Worm (Caenorhabditis elegans): ENCODE data around the gene Y97E10AR.8.

DNA sequence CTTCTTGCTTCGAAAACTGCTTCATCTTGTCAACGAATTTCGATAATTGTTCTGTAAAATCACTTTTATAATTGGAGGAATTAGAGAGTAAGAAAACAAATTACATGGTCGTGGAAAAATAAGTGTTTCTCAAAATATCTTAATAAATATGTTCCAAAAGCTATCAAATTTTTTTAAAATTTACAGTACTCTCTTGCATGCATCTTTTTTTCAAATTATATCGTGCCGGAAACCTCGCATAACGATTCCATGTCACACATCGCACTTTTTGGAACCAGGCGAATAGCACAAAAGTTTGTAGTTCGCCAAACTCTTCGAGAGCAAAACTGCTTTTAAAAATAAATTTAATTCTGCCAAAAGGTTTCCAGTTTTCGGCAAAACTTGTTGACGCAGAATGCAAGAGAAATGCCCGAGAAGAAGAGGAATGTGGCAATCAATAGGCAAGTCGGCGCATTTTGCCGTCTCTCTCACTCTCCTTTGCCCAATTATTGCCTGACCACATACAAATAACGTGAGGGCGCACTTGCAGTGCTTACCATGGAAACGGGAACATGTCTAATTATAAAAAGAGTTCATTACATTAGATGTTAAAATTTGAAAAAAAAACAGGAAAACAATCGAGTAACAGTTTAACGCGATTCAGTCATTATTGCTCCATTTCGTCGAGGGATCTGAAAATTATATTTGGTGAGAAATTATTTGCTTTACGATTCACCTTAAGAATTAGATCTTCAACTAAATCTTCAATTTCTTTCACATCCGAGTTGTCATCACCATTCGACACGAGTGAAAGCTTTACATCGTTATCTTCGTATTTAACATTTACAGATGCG lies 2.6 kb downstream of the Y97E10AR.8 start, which contains the start of gene Y97E10AR.3:
- TF ChIP-seq F13H6.1 (tag; optimal IDR thresholded peaks at IDR 0.05) (no peak), nhr-6 (tag; optimal IDR thresholded peaks at IDR 0.05) (no peak), nhr-25 (tag; optimal IDR thresholded peaks at IDR 0.05) (no peak)
